Fruit fly (Drosophila melanogaster): ENCODE data around the gene Ance-2.

Gene Ance-2

dm6 chr2L:13884063-13884656, 25.0 kb upstream of the Ance-2 start:
- no peak for TF ChIP-seq Hr83 (GFP tag; optimal IDR thresholded peaks at IDR 0.05; ENCODE audit: poor library complexity, severe bottlenecking)

DNA sequence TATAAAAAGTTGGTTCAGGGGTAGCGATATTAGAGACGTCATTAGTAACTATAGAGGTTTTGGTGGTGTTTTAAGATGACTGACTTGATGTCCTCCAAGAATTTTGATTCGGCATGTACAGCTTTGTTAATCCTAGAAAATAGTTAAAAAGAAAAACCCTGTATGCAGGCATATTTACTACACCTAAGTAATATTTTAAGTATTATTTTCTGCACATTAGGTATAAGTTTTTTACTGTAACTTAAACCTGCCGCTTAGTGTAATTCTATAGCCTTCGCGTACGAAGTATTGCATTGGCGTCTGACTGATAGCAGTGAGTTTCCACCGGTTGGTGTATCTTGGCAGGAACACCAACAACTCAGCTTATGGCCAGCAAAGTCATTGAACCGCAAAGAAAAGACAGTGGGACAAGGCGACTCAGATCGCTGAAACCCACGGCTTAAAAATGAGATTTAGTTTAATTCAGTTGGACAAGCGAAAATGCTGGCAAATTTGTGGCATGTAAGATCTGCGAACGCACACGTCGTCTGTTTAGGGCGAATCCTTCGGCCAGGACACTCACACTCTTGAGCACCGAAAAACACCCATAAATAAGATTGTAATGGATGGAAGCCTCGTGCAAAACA, 24.3 kb upstream of the Ance-2 start:
- no peak for TF ChIP-seq Dfd (GFP tag; optimal IDR thresholded peaks at IDR 0.05)
- TF ChIP-seq Dif (GFP tag; optimal IDR thresholded peaks at IDR 0.05; ENCODE audit: partially characterized antibody) = no peak
- TF ChIP-seq dmrt93B (GFP tag; optimal IDR thresholded peaks at IDR 0.05) = no peak
- no peak for TF ChIP-seq GATAd (GFP tag; optimal IDR thresholded peaks at IDR 0.05)
- TF ChIP-seq Jra (GFP tag; optimal IDR thresholded peaks at IDR 0.05) = no peak
- TF ChIP-seq HLH106 (tag; optimal IDR thresholded peaks at IDR 0.05) = no peak
- TF ChIP-seq CG32264 (GFP tag; optimal IDR thresholded peaks at IDR 0.05) = no peak
- TF ChIP-seq rgr (GFP tag; optimal IDR thresholded peaks at IDR 0.05) = no peak
- TF ChIP-seq psq (GFP tag; optimal IDR thresholded peaks at IDR 0.05) = peak; percentile 3
- TF ChIP-seq h (GFP tag; optimal IDR thresholded peaks at IDR 0.05) = peak; percentile 4
- no peak for TF ChIP-seq sv (GFP tag; optimal IDR thresholded peaks at IDR 0.05)
- no peak for TF ChIP-seq jim (GFP tag; optimal IDR thresholded peaks at IDR 0.05)
- no peak for TF ChIP-seq Hnf4 (GFP tag; optimal IDR thresholded peaks at IDR 0.05)
- TF ChIP-seq brk (GFP tag; optimal IDR thresholded peaks at IDR 0.05) = no peak
- TF ChIP-seq fru (GFP tag; optimal IDR thresholded peaks at IDR 0.05) = peak; percentile 20
- TF ChIP-seq br (GFP tag; optimal IDR thresholded peaks at IDR 0.05) = peak; percentile 4
- TF ChIP-seq foxo (GFP tag; optimal IDR thresholded peaks at IDR 0.05) = peak in 1 of 2 experiments; percentile 40
- no peak for TF ChIP-seq Sp1 (GFP tag; optimal IDR thresholded peaks at IDR 0.05)
- no peak for TF ChIP-seq OdsH (GFP tag; optimal IDR thresholded peaks at IDR 0.05)
- TF ChIP-seq lola (GFP tag; optimal IDR thresholded peaks at IDR 0.05) = no peak
- no peak for TF ChIP-seq ey (GFP tag; optimal IDR thresholded peaks at IDR 0.05)
- TF ChIP-seq dsf (GFP tag; optimal IDR thresholded peaks at IDR 0.05; ENCODE audit: borderline replicate concordance) = no peak

- TF ChIP-seq HLH106 (tag; optimal IDR thresholded peaks at IDR 0.05) (no peak), lola (GFP tag; optimal IDR thresholded peaks at IDR 0.05) (no peak), jim (GFP tag; optimal IDR thresholded peaks at IDR 0.05) (no peak), brk (GFP tag; optimal IDR thresholded peaks at IDR 0.05) (no peak), rgr (GFP tag; optimal IDR thresholded peaks at IDR 0.05) (no peak), N (GFP tag; optimal IDR thresholded peaks at IDR 0.05) (no peak), tai (GFP tag; optimal IDR thresholded peaks at IDR 0.05) (no peak), CrebA (GFP tag; optimal IDR thresholded peaks at IDR 0.05; ENCODE audit: borderline replicate concordance) (no peak), dmrt93B (GFP tag; optimal IDR thresholded peaks at IDR 0.05) (no peak), Vsx2 (GFP tag; optimal IDR thresholded peaks at IDR 0.05; ENCODE audit: partially characterized antibody) (no peak), sage (GFP tag; optimal IDR thresholded peaks at IDR 0.05) (no peak), Abd-B (GFP tag; optimal IDR thresholded peaks at IDR 0.05) (no peak), woc (GFP tag; optimal IDR thresholded peaks at IDR 0.05) (no peak), Rel (GFP tag; optimal IDR thresholded peaks at IDR 0.05) (no peak), Rel (tag; optimal IDR thresholded peaks at IDR 0.05) (peak; percentile 2), pan (optimal IDR thresholded peaks at IDR 0.05) (no peak), sv (GFP tag; optimal IDR thresholded peaks at IDR 0.05) (no peak), Jra (GFP tag; optimal IDR thresholded peaks at IDR 0.05) (no peak), usp (GFP tag; optimal IDR thresholded peaks at IDR 0.05) (no peak), foxo (GFP tag; optimal IDR thresholded peaks at IDR 0.05) (no peak), Mio (GFP tag; optimal IDR thresholded peaks at IDR 0.05) (no peak), br (GFP tag; optimal IDR thresholded peaks at IDR 0.05) (peak; percentile 16), OdsH (GFP tag; optimal IDR thresholded peaks at IDR 0.05) (no peak), fru (GFP tag; optimal IDR thresholded peaks at IDR 0.05) (peak; percentile 22), Sp1 (GFP tag; optimal IDR thresholded peaks at IDR 0.05) (peak; percentile 4), Myc (optimal IDR thresholded peaks at IDR 0.05) (no peak), Dfd (GFP tag; optimal IDR thresholded peaks at IDR 0.05) (no peak), CG32264 (GFP tag; optimal IDR thresholded peaks at IDR 0.05) (no peak), Hr83 (GFP tag; optimal IDR thresholded peaks at IDR 0.05; ENCODE audit: poor library complexity, severe bottlenecking) (no peak), psq (GFP tag; optimal IDR thresholded peaks at IDR 0.05) (no peak), CG9705 (GFP tag; optimal IDR thresholded peaks at IDR 0.05) (no peak)
These were observed 22.6 kb upstream of the Ance-2 start for dm6 chr2L:13886326-13887073.
